Fruit fly (Drosophila melanogaster): ENCODE results near the gene gogo.

DNA sequence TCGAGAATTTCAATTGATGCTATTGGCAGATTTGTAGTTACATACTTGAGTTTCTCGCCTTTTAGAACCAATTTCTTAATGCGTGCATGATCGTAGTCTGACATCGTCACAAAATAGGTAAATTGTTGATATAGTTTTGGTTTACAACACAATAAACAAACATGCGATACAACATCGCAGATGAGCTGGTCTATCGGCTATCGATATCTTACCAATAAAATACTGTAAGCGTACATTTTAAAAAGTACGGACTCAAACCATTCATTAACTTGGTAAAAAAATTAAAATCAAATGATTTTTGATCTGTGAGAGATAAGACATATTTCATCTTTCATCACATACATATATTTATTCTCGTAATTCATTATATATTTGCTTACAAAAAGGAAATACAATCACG, 1.9 kb upstream of the gogo start, which contains the start of gene FRG1:
- TF ChIP-seq psq (optimal IDR thresholded peaks at IDR 0.05) (no peak), h (optimal IDR thresholded peaks at IDR 0.05) (no peak), Sin3A (optimal IDR thresholded peaks at IDR 0.05) (no peak), ttk (optimal IDR thresholded peaks at IDR 0.05) (no peak), Myc (optimal IDR thresholded peaks at IDR 0.05) (no peak), insv (optimal IDR thresholded peaks at IDR 0.05) (no peak)
